Worm (Caenorhabditis elegans): ENCODE results near the gene Y42A5A.1.

Gene Y42A5A.1

DNA sequence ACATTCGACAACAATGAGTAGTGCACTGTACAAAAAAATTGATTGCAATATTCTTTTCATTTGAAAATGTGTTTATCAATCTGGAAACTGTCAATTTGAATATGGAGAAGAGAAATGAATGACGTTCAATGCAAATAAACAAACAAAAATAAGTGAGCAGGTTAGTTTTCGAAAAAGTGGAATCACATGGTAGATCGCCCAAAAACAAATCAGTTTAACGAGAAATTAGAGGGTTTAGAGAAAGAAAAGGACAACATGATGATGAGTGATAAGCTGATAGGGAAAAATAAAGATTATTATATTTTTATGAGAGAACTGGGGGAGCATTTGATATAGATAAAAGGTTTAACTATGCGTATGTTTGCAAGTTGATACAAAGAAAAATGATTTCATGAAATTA is 18.5 kb upstream of the Y42A5A.1 start, which contains the start of gene T04C12.8 (continued):
- TF ChIP-seq ztf-11 (tag; optimal IDR thresholded peaks at IDR 0.05) (no peak), dmd-9 (GFP tag; IDR thresholded peaks at IDR 0.05) (no peak), zfp-2 (tag; optimal IDR thresholded peaks at IDR 0.05) (no peak), nhr-28 (tag; optimal IDR thresholded peaks at IDR 0.05) (peak; percentile 86), gei-8 (GFP tag; optimal IDR thresholded peaks at IDR 0.05) (no peak), lsy-2 (tag; optimal IDR thresholded peaks at IDR 0.05) (peak in 1 of 2 experiments; percentile 53), attf-4 (tag; optimal IDR thresholded peaks at IDR 0.05) (no peak), vab-7 (GFP tag; IDR thresholded peaks at IDR 0.05) (no peak), F26F4.8 (GFP tag; conservative IDR thresholded peaks at IDR 0.05) (no peak), Y75B8A.6 (GFP tag; IDR thresholded peaks at IDR 0.05) (no peak), ces-1 (GFP tag; optimal IDR thresholded peaks at IDR 0.05) (no peak), zfp-3 (GFP tag; conservative IDR thresholded peaks at IDR 0.05) (no peak), ceh-32 (tag; optimal IDR thresholded peaks at IDR 0.05; ENCODE audit: poor library complexity) (no peak), rbr-2 (tag; optimal IDR thresholded peaks at IDR 0.05) (no peak), hlh-11 (tag; optimal IDR thresholded peaks at IDR 0.05) (peak; percentile 91), ceh-62 (tag; optimal IDR thresholded peaks at IDR 0.05) (no peak), snpc-1.2 (GFP tag; IDR thresholded peaks at IDR 0.05) (no peak), lin-15B (tag; optimal IDR thresholded peaks at IDR 0.05) (no peak), set-16 (GFP tag; IDR thresholded peaks at IDR 0.05) (no peak), ceh-20 (GFP tag; IDR thresholded peaks at IDR 0.05) (0 out of 2 replicates have a peak, but pooled peaks have one; percentile 41), ceh-44 (GFP tag; IDR thresholded peaks at IDR 0.05) (no peak), lin-29 (GFP tag; IDR thresholded peaks at IDR 0.05) (no peak), nhr-237 (tag; optimal IDR thresholded peaks at IDR 0.05) (no peak), skn-1 (tag; optimal IDR thresholded peaks at IDR 0.05) (no peak), unc-39 (tag; optimal IDR thresholded peaks at IDR 0.05) (no peak), dmd-8 (GFP tag; IDR thresholded peaks at IDR 0.05) (no peak), tag-97 (GFP tag; IDR thresholded peaks at IDR 0.05) (no peak), pqm-1 (tag; optimal IDR thresholded peaks at IDR 0.05) (peak; percentile 94), mes-2 (tag; optimal IDR thresholded peaks at IDR 0.05; ENCODE audit: poor library complexity, severe bottlenecking) (no peak), T20F7.1 (GFP tag; optimal IDR thresholded peaks at IDR 0.05) (peak; percentile 58), nhr-48 (tag; optimal IDR thresholded peaks at IDR 0.05) (peak; percentile 21), dmd-6 (GFP tag; IDR thresholded peaks at IDR 0.05) (peak; percentile 92), ctbp-1 (GFP tag; IDR thresholded peaks at IDR 0.05) (no peak), hif-1 (tag; optimal IDR thresholded peaks at IDR 0.05) (peak in 1 of 2 experiments; percentile 27), daf-19 (GFP tag; conservative IDR thresholded peaks at IDR 0.05) (no peak), lim-7 (GFP tag; IDR thresholded peaks at IDR 0.05) (no peak), Y105C5A.15 (GFP tag; IDR thresholded peaks at IDR 0.05) (no peak), spr-3 (GFP tag; optimal IDR thresholded peaks at IDR 0.05) (no peak), nhr-77 (tag; optimal IDR thresholded peaks at IDR 0.05) (peak; percentile 92), ZK546.5 (tag; optimal IDR thresholded peaks at IDR 0.05) (no peak), unc-62 (GFP tag; optimal IDR thresholded peaks at IDR 0.05 in 1 of 2) (no peak), unc-62 (tag; optimal IDR thresholded peaks at IDR 0.05) (no peak), F37D6.2 (tag; optimal IDR thresholded peaks at IDR 0.05) (no peak), ama-1 (optimal IDR thresholded peaks at IDR 0.05) (no peak), ZK337.2 (GFP tag; IDR thresholded peaks at IDR 0.05) (no peak), nhr-41 (GFP tag; IDR thresholded peaks at IDR 0.05) (no peak), ceh-28 (tag; optimal IDR thresholded peaks at IDR 0.05) (no peak), cey-2 (tag; optimal IDR thresholded peaks at IDR 0.05; ENCODE audit: borderline replicate concordance, insufficient read depth) (no peak), fkh-10 (GFP tag; optimal IDR thresholded peaks at IDR 0.05) (no peak), mxl-3 (GFP tag; optimal IDR thresholded peaks at IDR 0.05) (peak; percentile 54), F49E8.2 (tag; optimal IDR thresholded peaks at IDR 0.05; ENCODE audit: borderline replicate concordance) (no peak), zip-2 (tag; optimal IDR thresholded peaks at IDR 0.05) (no peak)
